Fruit fly (Drosophila melanogaster): ENCODE data around the gene CG11638.

- TF ChIP-seq h (optimal IDR thresholded peaks at IDR 0.05): no peak
- no peak for TF ChIP-seq Sin3A (optimal IDR thresholded peaks at IDR 0.05)
Observed at dm6 chrX:1011543-1012085, 14.9 kb downstream of the CG11638 start, which contains the start of the genes TfIIA-S-2 and CG14631.
